Fruit fly (Drosophila melanogaster): ENCODE results near the gene CG31915.

CG31915 gene

dm6 chr2L:5496468-5497093, 31.3 kb upstream of the CG31915 start (continued):
- TF ChIP-seq CG42726 (GFP tag; IDR thresholded peaks at IDR 0.05; ENCODE audit: partially characterized antibody) (no peak), jigr1 (GFP tag; IDR thresholded peaks at IDR 0.05) (0 out of 3 replicates have a peak, but pooled peaks have one; percentile 40), Fer3 (tag; optimal IDR thresholded peaks at IDR 0.05) (peak; percentile 51), HHEX (GFP tag; optimal IDR thresholded peaks at IDR 0.05) (peak; percentile 43), CG2889 (GFP tag; IDR thresholded peaks at IDR 0.05) (no peak), sisA (GFP tag; IDR thresholded peaks at IDR 0.05) (peak; percentile 74), CG18476 (GFP tag; optimal IDR thresholded peaks at IDR 0.05) (peak; percentile 11), B-H2 (GFP tag; optimal IDR thresholded peaks at IDR 0.05) (no peak), Ssrp (tag; optimal IDR thresholded peaks at IDR 0.05) (peak; percentile 58), CG4282 (GFP tag; optimal IDR thresholded peaks at IDR 0.05) (no peak), dpn (GFP tag; optimal IDR thresholded peaks at IDR 0.05) (peak; percentile 40 to 50), Asciz (GFP tag; optimal IDR thresholded peaks at IDR 0.05) (peak; percentile 36), CG1529 (GFP tag; optimal IDR thresholded peaks at IDR 0.05) (peak; percentile 41), CG18262 (tag; optimal IDR thresholded peaks at IDR 0.05) (peak; percentile 76), gem (tag; optimal IDR thresholded peaks at IDR 0.05) (peak; percentile 80), stwl (tag; optimal IDR thresholded peaks at IDR 0.05) (peak; percentile 23), gce (GFP tag; IDR thresholded peaks at IDR 0.05) (no peak), Sin3A (optimal IDR thresholded peaks at IDR 0.05) (no peak), ara (GFP tag; IDR thresholded peaks at IDR 0.05) (peak; percentile 59; the same call in 1 of the 2 replicates), hth (optimal IDR thresholded peaks at IDR 0.05) (no peak), cato (GFP tag; optimal IDR thresholded peaks at IDR 0.05; ENCODE audit: borderline replicate concordance) (no peak), CG13296 (GFP tag; optimal IDR thresholded peaks at IDR 0.05) (peak; percentile 41), Max (GFP tag; optimal IDR thresholded peaks at IDR 0.05) (peak; percentile 33), CG30431 (GFP tag; optimal IDR thresholded peaks at IDR 0.05) (peak; percentile 49), repo (GFP tag; optimal IDR thresholded peaks at IDR 0.05) (peak; percentile 3), dmrt11E (tag; optimal IDR thresholded peaks at IDR 0.05) (peak; percentile 74), CG10979 (tag; optimal IDR thresholded peaks at IDR 0.05) (peak; percentile 80), CG31224 (GFP tag; IDR thresholded peaks at IDR 0.05) (peak; percentile 22; the same call in 1 of the 2 replicates), CG17186 (GFP tag; optimal IDR thresholded peaks at IDR 0.05) (no peak), NFAT (GFP tag; IDR thresholded peaks at IDR 0.05) (peak; percentile 35; the same call in 1 of the 2 replicates), CG33557 (GFP tag; optimal IDR thresholded peaks at IDR 0.05) (peak; percentile 69), Ptx1 (GFP tag; IDR thresholded peaks at IDR 0.05) (peak; percentile 54), CG31441 (GFP tag; IDR thresholded peaks at IDR 0.05) (peak; percentile 74), Abd-B (GFP tag; optimal IDR thresholded peaks at IDR 0.05) (peak; percentile 45), Ravus (GFP tag; IDR thresholded peaks at IDR 0.05) (no peak), CG10267 (tag; optimal IDR thresholded peaks at IDR 0.05) (peak; percentile 66), Oli (tag; optimal IDR thresholded peaks at IDR 0.05) (peak; percentile 62), BEAF-32 (GFP tag; optimal IDR thresholded peaks at IDR 0.05) (no peak), bsh (GFP tag; optimal IDR thresholded peaks at IDR 0.05) (peak in 1 of 2 experiments; percentile 83), CG12236 (GFP tag; optimal IDR thresholded peaks at IDR 0.05) (peak; percentile 4), Blimp-1 (GFP tag; optimal IDR thresholded peaks at IDR 0.05) (peak; percentile 76), CG2129 (GFP tag; IDR thresholded peaks at IDR 0.05; ENCODE audit: partially characterized antibody) (no peak), CG4854 (GFP tag; optimal IDR thresholded peaks at IDR 0.05) (no peak), Dp (GFP tag; optimal IDR thresholded peaks at IDR 0.05) (no peak), CoRest (tag; optimal IDR thresholded peaks at IDR 0.05) (peak; percentile 58), CG6683 (GFP tag; optimal IDR thresholded peaks at IDR 0.05) (no peak), CG12155 (GFP tag; optimal IDR thresholded peaks at IDR 0.05) (peak; percentile 4), CG2202 (tag; optimal IDR thresholded peaks at IDR 0.05) (peak; percentile 40), CG14014 (GFP tag; IDR thresholded peaks at IDR 0.05) (0 out of 2 replicates have a peak, but pooled peaks have one; percentile 50)
